Fruit fly (Drosophila melanogaster) whole organism, pupa: ENCODE measurements around the gene CG14230.

Experiments
- CG10348 ChIP-seq: fragments of 200-800 bp; sonication (Bioruptor generic); IDR thresholded peaks from 2 replicates; pipeline ENCODE4 v1.3.6; 2022; ENCODE audit warnings: missing biosample characterization, missing genetic modification characterization
- CG12605 ChIP-seq: fragments of 200-800 bp; sonication (Bioruptor generic); IDR thresholded peaks from 2 replicates; pipeline ENCODE4 v1.3.6; 2022; ENCODE audit warnings: missing biosample characterization, missing genetic modification characterization
- CG14655 ChIP-seq: fragments of 200-800 bp; sonication (Bioruptor generic); optimal IDR thresholded peaks from 3 replicates; lab custom pipeline; 2017; ENCODE audit warnings: mild to moderate bottlenecking, missing biosample characterization, missing genetic modification reagents, missing genetic modification characterization
- CG17806 ChIP-seq: fragments of 200-800 bp; sonication (Bioruptor generic); optimal IDR thresholded peaks from 2 replicates; lab custom pipeline; 2018; ENCODE audit warnings: missing biosample characterization, mild to moderate bottlenecking, missing genetic modification characterization, moderate library complexity
- CG32121 ChIP-seq: fragments of 200-800 bp; sonication (Bioruptor generic); IDR thresholded peaks from 2 replicates; pipeline ENCODE4 v1.3.6; 2022; ENCODE audit warnings: missing biosample characterization, missing genetic modification characterization
- CG34367 ChIP-seq: fragments of 200-800 bp; sonication (Bioruptor generic); optimal IDR thresholded peaks from 2 replicates; lab custom pipeline; 2018; ENCODE audit warnings: missing biosample characterization, mild to moderate bottlenecking, missing genetic modification characterization
- CG8301 ChIP-seq: fragments of 200-800 bp; sonication (Bioruptor generic); optimal IDR thresholded peaks from 2 replicates; lab custom pipeline; 2018; ENCODE audit warnings: missing biosample characterization, mild to moderate bottlenecking, missing genetic modification characterization
- EcR ChIP-seq: fragments of 200-800 bp; sonication (Bioruptor generic); optimal IDR thresholded peaks from 3 replicates; lab custom pipeline; 2019; ENCODE audit warnings: missing biosample characterization, missing genetic modification characterization, mild to moderate bottlenecking, moderate library complexity, missing genetic modification reagents
- Ets98B ChIP-seq: fragments of 200-800 bp; sonication (Bioruptor generic); IDR thresholded peaks from 2 replicates; pipeline ENCODE4 v1.3.6; 2022; ENCODE audit warnings: missing biosample characterization, missing genetic modification characterization
- Pif1A ChIP-seq: fragments of 200-800 bp; sonication (Bioruptor generic); optimal IDR thresholded peaks from 3 replicates; lab custom pipeline; 2016; ENCODE audit warnings: missing biosample characterization, missing genetic modification characterization
- Pif1B ChIP-seq: fragments of 200-800 bp; sonication (Bioruptor generic); optimal IDR thresholded peaks from 3 replicates; lab custom pipeline; 2016; ENCODE audit warnings: missing biosample characterization, missing genetic modification characterization
- Snoo ChIP-seq: fragments of 200-800 bp; sonication (Bioruptor generic); optimal IDR thresholded peaks from 3 replicates; lab custom pipeline; 2017; ENCODE audit warnings: missing biosample characterization, mild to moderate bottlenecking, missing genetic modification characterization, inconsistent platforms
- gl ChIP-seq: fragments of 200-800 bp; sonication (Bioruptor generic); optimal IDR thresholded peaks from 2 replicates; lab custom pipeline; 2018; ENCODE audit warnings: missing biosample characterization, mild to moderate bottlenecking, missing genetic modification characterization
- rn ChIP-seq: fragments of 200-800 bp; sonication (Bioruptor generic); IDR thresholded peaks from 2 replicates; pipeline ENCODE4 v1.3.6; 2022; ENCODE audit warnings: missing biosample characterization, missing genetic modification characterization

dm6 chrX:19753710-19754109 is 49.7 kb downstream of the CG14230 start:
- no peak for TF ChIP-seq CG8301 (tag; lab: Kevin White, UChicago)
- TF ChIP-seq rn (GFP tag; lab: Robert Waterston, UW): no peak
- TF ChIP-seq CG34367 (tag; lab: Kevin White, UChicago): no peak
- no peak for TF ChIP-seq CG32121 (GFP tag; lab: Robert Waterston, UW)
- TF ChIP-seq EcR (GFP tag; lab: Kevin White, UChicago): no peak
- TF ChIP-seq Pif1A (GFP tag; lab: Kevin White, UChicago): no peak
- TF ChIP-seq Snoo (tag; lab: Kevin White, UChicago): no peak
- no peak for TF ChIP-seq CG10348 (GFP tag; lab: Robert Waterston, UW)
- no peak for TF ChIP-seq CG14655 (GFP tag; lab: Kevin White, UChicago)
- TF ChIP-seq Pif1B: no peak
- TF ChIP-seq CG17806 (tag; lab: Kevin White, UChicago): no peak
- TF ChIP-seq Ets98B: no peak
- TF ChIP-seq gl: no peak
- no peak for TF ChIP-seq CG12605 (GFP tag; lab: Robert Waterston, UW)
